Worm (Caenorhabditis elegans) whole organism, L2 larva: ENCODE measurements around the gene ZK287.9.

Experiments
- C34F6.9 ChIP-seq: fragments of 150-350 bp; optimal IDR thresholded peaks from 2 replicates; lab custom pipeline; 2014; ENCODE audit warnings: missing biosample characterization, missing genetic modification characterization
- F13H6.1 ChIP-seq: sonication (generic microtip); optimal IDR thresholded peaks from 2 replicates; lab custom pipeline; 2016; ENCODE audit warnings: missing genetic modification characterization, missing compliant biosample characterization
- R02D3.7 ChIP-seq: fragments of 150-350 bp; optimal IDR thresholded peaks from 2 replicates; lab custom pipeline; 2014; ENCODE audit warnings: missing biosample characterization, missing genetic modification characterization
- Y55F3AM.14 ChIP-seq: fragments of 200-800 bp; sonication (Bioruptor generic); optimal IDR thresholded peaks from 2 replicates; lab custom pipeline; 2018; ENCODE audit warnings: mild to moderate bottlenecking, missing genetic modification characterization, missing compliant biosample characterization
- ZK546.5 ChIP-seq: sonication (generic microtip); optimal IDR thresholded peaks from 2 replicates; lab custom pipeline; 2017; ENCODE audit warnings: missing biosample characterization, missing genetic modification characterization
- alr-1 ChIP-seq: fragments of 150-350 bp; optimal IDR thresholded peaks from 2 replicates; lab custom pipeline; 2014; ENCODE audit warnings: missing biosample characterization, missing genetic modification characterization
- aly-2 ChIP-seq: fragments of 150-350 bp; optimal IDR thresholded peaks from 2 replicates; lab custom pipeline; 2014; ENCODE audit warnings: missing biosample characterization, missing genetic modification characterization
- ama-1 ChIP-seq: fragments of 150-350 bp; optimal IDR thresholded peaks from 2 replicates; lab custom pipeline; 2018; ENCODE audit warnings: inconsistent platforms
- blmp-1 ChIP-seq: sonication (generic microtip); optimal IDR thresholded peaks from 2 replicates; lab custom pipeline; 2017; ENCODE audit warnings: missing genetic modification characterization, mild to moderate bottlenecking, missing compliant biosample characterization, antibody characterized with exemption, moderate library complexity; ENCODE audit not compliant: insufficient read depth
- ceh-16 ChIP-seq: fragments of 150-350 bp; optimal IDR thresholded peaks from 2 replicates; lab custom pipeline; 2014; ENCODE audit warnings: missing biosample characterization, missing genetic modification characterization
- dmd-4 ChIP-seq: sonication (generic microtip); optimal IDR thresholded peaks from 2 replicates; lab custom pipeline; 2017; ENCODE audit warnings: missing biosample characterization, missing genetic modification characterization
- elt-1 ChIP-seq: fragments of 150-350 bp; optimal IDR thresholded peaks from 2 replicates; lab custom pipeline; 2014; ENCODE audit warnings: missing biosample characterization, missing genetic modification characterization
- elt-3 ChIP-seq: sonication (generic microtip); optimal IDR thresholded peaks from 2 replicates; lab custom pipeline; 2017; ENCODE audit warnings: missing biosample characterization, missing genetic modification characterization
- fos-1 ChIP-seq: fragments of 150-350 bp; optimal IDR thresholded peaks from 2 replicates; lab custom pipeline; 2014; ENCODE audit warnings: missing biosample characterization, missing genetic modification characterization
- gmeb-1 ChIP-seq: fragments of 150-350 bp; optimal IDR thresholded peaks from 2 replicates; lab custom pipeline; 2014; ENCODE audit warnings: missing biosample characterization, missing genetic modification characterization
- lin-11 ChIP-seq: fragments of 150-350 bp; sonication (generic microtip); optimal IDR thresholded peaks from 2 replicates; lab custom pipeline; 2014; ENCODE audit warnings: missing biosample characterization, missing genetic modification characterization, inconsistent platforms, mixed read lengths
- lin-13 ChIP-seq: fragments of 150-350 bp; optimal IDR thresholded peaks from 2 replicates; lab custom pipeline; 2014; ENCODE audit warnings: missing biosample characterization, missing genetic modification reagents, missing genetic modification characterization
- lin-39 ChIP-seq: fragments of 150-350 bp; optimal IDR thresholded peaks from 2 replicates; lab custom pipeline; 2014; ENCODE audit warnings: missing biosample characterization, missing genetic modification reagents, missing genetic modification characterization
- lsy-2 ChIP-seq, 2 experiments: fragments of 150-350 bp in 1 of 2; sonication (generic microtip) in 1 of 2; optimal IDR thresholded peaks; 2 replicates each; lab custom pipeline; 2014 to 2017; ENCODE audit warnings: missing biosample characterization in 2 of 2, missing genetic modification characterization in 2 of 2
- mab-5 ChIP-seq: fragments of 150-350 bp; optimal IDR thresholded peaks from 2 replicates; lab custom pipeline; 2014; ENCODE audit warnings: missing biosample characterization, missing genetic modification characterization
- mbf-1 ChIP-seq: sonication (generic microtip); optimal IDR thresholded peaks from 2 replicates; lab custom pipeline; 2017; ENCODE audit warnings: missing biosample characterization, missing genetic modification characterization
- mdl-1 ChIP-seq, 2 experiments: fragments of 150-350 bp in 1 of 2; sonication (generic microtip) in 1 of 2; optimal IDR thresholded peaks; 2 replicates each; lab custom pipeline; 2017; ENCODE audit warnings: missing biosample characterization in 2 of 2, missing genetic modification characterization in 2 of 2
- nhr-11 ChIP-seq: fragments of 150-350 bp; optimal IDR thresholded peaks from 2 replicates; lab custom pipeline; 2014; ENCODE audit warnings: missing biosample characterization, missing genetic modification characterization
- nhr-12 ChIP-seq: fragments of 150-350 bp; optimal IDR thresholded peaks from 2 replicates; lab custom pipeline; 2014; ENCODE audit warnings: missing biosample characterization, missing genetic modification characterization
- nhr-129 ChIP-seq: fragments of 150-350 bp; optimal IDR thresholded peaks from 2 replicates; lab custom pipeline; 2014; ENCODE audit warnings: missing biosample characterization, missing genetic modification characterization
- nhr-21 ChIP-seq: fragments of 150-350 bp; optimal IDR thresholded peaks from 2 replicates; lab custom pipeline; 2014; ENCODE audit warnings: missing biosample characterization, missing genetic modification characterization
- nhr-23 ChIP-seq: fragments of 150-350 bp; optimal IDR thresholded peaks from 2 replicates; lab custom pipeline; 2014; ENCODE audit warnings: missing biosample characterization, missing genetic modification reagents, missing genetic modification characterization
- nhr-237 ChIP-seq: fragments of 150-350 bp; optimal IDR thresholded peaks from 2 replicates; lab custom pipeline; 2014; ENCODE audit warnings: missing biosample characterization, missing genetic modification characterization
- nhr-6 ChIP-seq: fragments of 150-350 bp; optimal IDR thresholded peaks from 2 replicates; lab custom pipeline; 2014; ENCODE audit warnings: missing biosample characterization, missing genetic modification characterization
- nhr-77 ChIP-seq: fragments of 150-350 bp; optimal IDR thresholded peaks from 2 replicates; lab custom pipeline; 2014; ENCODE audit warnings: missing biosample characterization, missing genetic modification characterization
- sem-4 ChIP-seq: fragments of 150-350 bp; optimal IDR thresholded peaks from 2 replicates; lab custom pipeline; 2014; ENCODE audit warnings: missing biosample characterization, missing genetic modification reagents, missing genetic modification characterization
- skn-1 ChIP-seq: sonication (generic microtip); optimal IDR thresholded peaks from 2 replicates; lab custom pipeline; 2017; ENCODE audit warnings: missing biosample characterization, missing genetic modification characterization
- sma-9 ChIP-seq, 2 experiments: fragments of 150-350 bp in 1 of 2; sonication (generic microtip) in 1 of 2; optimal IDR thresholded peaks; 2 replicates each; lab custom pipeline; 2014 to 2016; ENCODE audit warnings: missing genetic modification characterization in 2 of 2, mild to moderate bottlenecking in 1 of 2, missing biosample characterization in 1 of 2, missing compliant biosample characterization in 1 of 2, missing genetic modification reagents in 1 of 2, moderate library complexity in 1 of 2
- snpc-4 ChIP-seq: fragments of 150-350 bp; optimal IDR thresholded peaks from 2 replicates; lab custom pipeline; 2014; ENCODE audit warnings: missing biosample characterization, missing genetic modification characterization
- unc-39 ChIP-seq: fragments of 150-350 bp; optimal IDR thresholded peaks from 2 replicates; lab custom pipeline; 2014; ENCODE audit warnings: missing biosample characterization, missing genetic modification characterization
- unc-55 ChIP-seq: fragments of 150-350 bp; sonication (generic microtip); optimal IDR thresholded peaks from 3 replicates; lab custom pipeline; 2014; ENCODE audit warnings: missing biosample characterization, missing genetic modification reagents, missing genetic modification characterization
- unc-62 ChIP-seq: fragments of 150-350 bp; optimal IDR thresholded peaks from 2 replicates; lab custom pipeline; 2014; ENCODE audit warnings: missing biosample characterization, missing genetic modification reagents, missing genetic modification characterization
- ztf-1 ChIP-seq: fragments of 200-800 bp; sonication (Bioruptor generic); conservative IDR thresholded peaks from 2 replicates; pipeline ENCODE4 v1.3.6; 2022; ENCODE audit warnings: missing genetic modification characterization, missing compliant biosample characterization
- ztf-4 ChIP-seq: fragments of 150-350 bp; optimal IDR thresholded peaks from 2 replicates; lab custom pipeline; 2014; ENCODE audit warnings: missing biosample characterization, missing genetic modification characterization

ZK287.9 gene

DNA sequence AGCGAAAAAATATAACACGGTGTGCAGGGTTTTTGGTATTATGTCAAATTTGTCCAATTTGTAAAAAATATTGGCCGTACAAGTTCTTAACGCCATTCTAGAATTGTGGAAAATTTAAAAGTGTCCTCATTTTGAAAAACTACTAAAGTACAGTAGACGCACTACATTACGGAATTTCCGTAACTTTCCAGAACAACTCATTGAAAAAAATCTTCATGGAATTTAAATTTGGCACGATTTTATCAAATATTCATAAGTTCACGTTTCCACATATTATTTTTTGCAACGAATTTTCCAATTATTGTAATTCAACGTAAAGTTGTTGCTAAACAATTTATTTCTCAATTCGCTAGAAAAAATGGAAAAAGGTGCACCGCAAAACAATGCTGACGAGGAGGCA is 35.8 kb downstream of the ZK287.9 start, which contains the start of gene F40F9.3:
Gene F40F9.3, plus strand, starts transcription at position 301 of the 400 bp plus-strand sequence.
- no peak for TF ChIP-seq mab-5
- TF ChIP-seq R02D3.7, result no peak
- no peak for TF ChIP-seq ama-1 (lab: Kevin White, UChicago)
- TF ChIP-seq F13H6.1 (tag; lab: Kevin White, UChicago), result no peak
- no peak for TF ChIP-seq Y55F3AM.14 (GFP tag; lab: Kevin White, UChicago)
- TF ChIP-seq mdl-1 (tag; optimal IDR thresholded peaks at IDR 0.05; lab: Kevin White, UChicago), result no peak
- no peak for TF ChIP-seq alr-1 (tag; lab: Kevin White, UChicago)
- TF ChIP-seq lin-11 (tag; lab: Kevin White, UChicago), result no peak
- TF ChIP-seq unc-55 (GFP tag; lab: Kevin White, UChicago), result no peak
- TF ChIP-seq nhr-237 (tag; lab: Kevin White, UChicago), result no peak
- no peak for TF ChIP-seq blmp-1 (tag; lab: Kevin White, UChicago)
- no peak for TF ChIP-seq nhr-129 (tag; lab: Kevin White, UChicago)
- TF ChIP-seq elt-3 (tag; lab: Kevin White, UChicago), result no peak
- no peak for TF ChIP-seq nhr-21

DNA sequence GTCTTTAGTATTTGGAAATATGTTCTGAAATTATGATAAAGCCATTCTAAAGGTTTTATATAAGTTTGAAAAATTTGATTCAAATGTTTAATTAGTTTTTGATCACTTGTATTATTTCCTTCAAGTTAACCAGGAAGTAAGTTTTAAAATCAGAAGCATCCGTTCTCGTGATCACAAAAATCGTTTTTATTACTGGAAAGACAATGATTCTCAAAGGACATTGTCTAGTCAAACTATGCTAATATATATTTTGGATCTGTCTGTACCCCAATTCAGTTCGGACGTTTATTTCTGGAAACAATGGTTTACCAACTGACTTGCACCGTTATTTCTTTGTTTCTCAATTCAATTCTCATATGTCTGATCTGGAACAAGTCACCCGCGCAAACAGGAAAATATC is 37.2 kb downstream of the ZK287.9 start, which contains the start of gene str-188:
Gene str-188, plus strand, starts transcription at position 301 of the 400 bp plus-strand sequence.
- TF ChIP-seq ztf-4 (tag; lab: Kevin White, UChicago) (no peak), mbf-1 (tag; lab: Kevin White, UChicago) (no peak), lin-13 (no peak), nhr-237 (tag; lab: Kevin White, UChicago) (no peak), lin-11 (tag; lab: Kevin White, UChicago) (no peak), nhr-129 (tag; lab: Kevin White, UChicago) (no peak), unc-55 (GFP tag; lab: Kevin White, UChicago) (no peak), lsy-2 (tag; optimal IDR thresholded peaks at IDR 0.05; lab: Kevin White, UChicago) (no peak)

ce11 chrV:9724021-9724671 is 45.0 kb downstream of the ZK287.9 start, which contains the start of gene slcr-46.3:
TSS of gene slcr-46.3 (minus strand) at chrV:9724106.
- peak; percentile 30 for TF ChIP-seq C34F6.9
- no peak for TF ChIP-seq elt-1 (tag; lab: Kevin White, UChicago)
- TF ChIP-seq mdl-1 (tag; optimal IDR thresholded peaks at IDR 0.05; lab: Kevin White, UChicago), result no peak
- no peak for TF ChIP-seq F13H6.1 (tag; lab: Kevin White, UChicago)
- no peak for TF ChIP-seq ceh-16
- no peak for TF ChIP-seq nhr-21
- no peak for TF ChIP-seq ZK546.5 (tag; lab: Kevin White, UChicago)
- TF ChIP-seq sem-4 (tag; lab: Kevin White, UChicago), result no peak
- peak; percentile 8 for TF ChIP-seq nhr-129 (tag; lab: Kevin White, UChicago)
- TF ChIP-seq snpc-4, result no peak

ce11 chrV:9725719-9726118 is 46.6 kb downstream of the ZK287.9 start:
- no peak for TF ChIP-seq lin-13
- peak; percentile 55 for TF ChIP-seq fos-1 (tag; lab: Kevin White, UChicago)

- TF ChIP-seq ceh-16, result no peak
- TF ChIP-seq unc-39, result no peak
- TF ChIP-seq nhr-12 (tag; lab: Kevin White, UChicago), result no peak
- peak in 1 of 2 experiments; percentile 82 for TF ChIP-seq lsy-2 (tag; optimal IDR thresholded peaks at IDR 0.05; lab: Kevin White, UChicago)
- peak; percentile 25 for TF ChIP-seq skn-1 (tag; lab: Kevin White, UChicago)
- TF ChIP-seq unc-62 (GFP tag; lab: Kevin White, UChicago), result no peak
- peak; percentile 61 for TF ChIP-seq ama-1 (lab: Kevin White, UChicago)
- no peak for TF ChIP-seq aly-2
- TF ChIP-seq snpc-4, result peak; percentile 42
- peak; percentile 56 for TF ChIP-seq gmeb-1 (tag; lab: Kevin White, UChicago)
- no peak for TF ChIP-seq ztf-1
- TF ChIP-seq blmp-1 (tag; lab: Kevin White, UChicago), result no peak
- no peak for TF ChIP-seq ZK546.5 (tag; lab: Kevin White, UChicago)
- TF ChIP-seq unc-55 (GFP tag; lab: Kevin White, UChicago), result peak; percentile 86
- peak; percentile 40 for TF ChIP-seq sma-9 (GFP tag; optimal IDR thresholded peaks at IDR 0.05; lab: Kevin White, UChicago)
- TF ChIP-seq sma-9 (tag; optimal IDR thresholded peaks at IDR 0.05; lab: Kevin White, UChicago), result no peak
- no peak for TF ChIP-seq R02D3.7
- TF ChIP-seq nhr-11 (tag; lab: Kevin White, UChicago), result no peak
- TF ChIP-seq nhr-23, result no peak
- TF ChIP-seq mbf-1 (tag; lab: Kevin White, UChicago), result no peak
- TF ChIP-seq C34F6.9, result peak; percentile 82
- peak; percentile 83 for TF ChIP-seq fos-1 (tag; lab: Kevin White, UChicago)
- no peak for TF ChIP-seq alr-1 (tag; lab: Kevin White, UChicago)
- TF ChIP-seq lin-39 (tag; lab: Kevin White, UChicago), result no peak
- TF ChIP-seq dmd-4, result no peak
- TF ChIP-seq nhr-6 (tag; lab: Kevin White, UChicago), result no peak
- TF ChIP-seq nhr-77 (tag; lab: Kevin White, UChicago), result no peak
- no peak for TF ChIP-seq nhr-237 (tag; lab: Kevin White, UChicago)
- TF ChIP-seq nhr-21, result no peak
- TF ChIP-seq elt-3 (tag; lab: Kevin White, UChicago), result no peak
Measured at ce11 chrV:9729462-9730162, 50.5 kb downstream of the ZK287.9 start, which contains the start of the genes aagr-3 and drap-1. TSS of gene aagr-3 (minus strand) at chrV:9729512. TSS of gene drap-1 (plus strand) at chrV:9730106.
